Worm (Caenorhabditis elegans): ENCODE results near the gene ttr-10.

Gene ttr-10

ce11 chrV:7555875-7556274 lies 2.2 kb upstream of the ttr-10 start:
- TF ChIP-seq pha-4 (tag; optimal IDR thresholded peaks at IDR 0.05): no peak
- TF ChIP-seq ceh-28 (tag; optimal IDR thresholded peaks at IDR 0.05): no peak
- no peak for TF ChIP-seq fos-1 (tag; optimal IDR thresholded peaks at IDR 0.05)
- no peak for TF ChIP-seq pqm-1 (tag; optimal IDR thresholded peaks at IDR 0.05)
- no peak for TF ChIP-seq snpc-4 (tag; optimal IDR thresholded peaks at IDR 0.05)
- TF ChIP-seq nhr-76 (tag; optimal IDR thresholded peaks at IDR 0.05): no peak
- TF ChIP-seq skn-1 (tag; optimal IDR thresholded peaks at IDR 0.05): no peak
- no peak for TF ChIP-seq nhr-12 (tag; optimal IDR thresholded peaks at IDR 0.05)
- TF ChIP-seq lin-39 (tag; optimal IDR thresholded peaks at IDR 0.05): no peak
- no peak for TF ChIP-seq egl-27 (tag; optimal IDR thresholded peaks at IDR 0.05)
- no peak for TF ChIP-seq nhr-43 (tag; optimal IDR thresholded peaks at IDR 0.05; ENCODE audit: poor library complexity, severe bottlenecking)
- TF ChIP-seq mdl-1 (tag; optimal IDR thresholded peaks at IDR 0.05): no peak
- no peak for TF ChIP-seq aly-2 (tag; optimal IDR thresholded peaks at IDR 0.05)
- no peak for TF ChIP-seq elt-3 (tag; optimal IDR thresholded peaks at IDR 0.05)
- TF ChIP-seq nhr-23 (tag; optimal IDR thresholded peaks at IDR 0.05): no peak
- no peak for TF ChIP-seq unc-62 (GFP tag; optimal IDR thresholded peaks at IDR 0.05)

ce11 chrV:7551821-7552220 lies 1.9 kb downstream of the ttr-10 start, which contains the start of gene F19F10.3:
TSS of gene F19F10.3 (plus strand) at chrV:7552121.
- TF ChIP-seq ZK546.5 (tag; optimal IDR thresholded peaks at IDR 0.05) (no peak), fkh-10 (GFP tag; optimal IDR thresholded peaks at IDR 0.05) (no peak)

- peak; percentile 2 for TF ChIP-seq nhr-25 (tag; optimal IDR thresholded peaks at IDR 0.05)
These were observed 5.2 kb downstream of the ttr-10 start for ce11 chrV:7548499-7548898.

ce11 chrV:7548017-7548416 lies 5.7 kb downstream of the ttr-10 start:
- TF ChIP-seq mml-1 (tag; optimal IDR thresholded peaks at IDR 0.05) (no peak), elt-2 (tag; optimal IDR thresholded peaks at IDR 0.05) (peak; percentile 77), pha-4 (tag; optimal IDR thresholded peaks at IDR 0.05) (peak; percentile 24), egl-27 (tag; optimal IDR thresholded peaks at IDR 0.05) (no peak), nhr-237 (tag; optimal IDR thresholded peaks at IDR 0.05) (no peak), ZK546.5 (tag; optimal IDR thresholded peaks at IDR 0.05) (no peak), daf-12 (tag; optimal IDR thresholded peaks at IDR 0.05) (no peak), unc-39 (tag; optimal IDR thresholded peaks at IDR 0.05) (no peak), elt-3 (tag; optimal IDR thresholded peaks at IDR 0.05) (no peak), pqm-1 (tag; optimal IDR thresholded peaks at IDR 0.05) (peak; percentile 76)

ce11 chrV:7547479-7547878 lies 6.2 kb downstream of the ttr-10 start, which contains the start of gene ftn-1:
TSS of gene ftn-1 (minus strand) at chrV:7547579.
- TF ChIP-seq aly-2 (tag; optimal IDR thresholded peaks at IDR 0.05): no peak
- no peak for TF ChIP-seq nhr-25 (tag; optimal IDR thresholded peaks at IDR 0.05)
- TF ChIP-seq unc-39 (tag; optimal IDR thresholded peaks at IDR 0.05): no peak

- TF ChIP-seq elt-2 (tag; optimal IDR thresholded peaks at IDR 0.05): no peak
- TF ChIP-seq zag-1 (tag; optimal IDR thresholded peaks at IDR 0.05): no peak
- no peak for TF ChIP-seq nhr-28 (tag; optimal IDR thresholded peaks at IDR 0.05)
- no peak for TF ChIP-seq nhr-25 (tag; optimal IDR thresholded peaks at IDR 0.05)
- no peak for TF ChIP-seq mdl-1 (tag; optimal IDR thresholded peaks at IDR 0.05)
- TF ChIP-seq nhr-237 (tag; optimal IDR thresholded peaks at IDR 0.05): no peak
- TF ChIP-seq ztf-11 (tag; optimal IDR thresholded peaks at IDR 0.05): no peak
- no peak for TF ChIP-seq skn-1 (tag; optimal IDR thresholded peaks at IDR 0.05)
- TF ChIP-seq hmg-11 (tag; optimal IDR thresholded peaks at IDR 0.05): no peak
- no peak for TF ChIP-seq elt-3 (tag; optimal IDR thresholded peaks at IDR 0.05)
- no peak for TF ChIP-seq mml-1 (tag; optimal IDR thresholded peaks at IDR 0.05)
These were observed 8.5 kb downstream of the ttr-10 start, which contains the start of the genes C54F6.19 and nhx-3 for ce11 chrV:7545187-7545586. TSS of gene C54F6.19 (plus strand) at chrV:7545487. TSS of gene nhx-3 (minus strand) at chrV:7545523.

ce11 chrV:7543728-7544127 lies 10.0 kb downstream of the ttr-10 start:
- TF ChIP-seq nhr-43 (tag; optimal IDR thresholded peaks at IDR 0.05; ENCODE audit: poor library complexity, severe bottlenecking) (peak; percentile 90), nhr-23 (tag; optimal IDR thresholded peaks at IDR 0.05) (peak; percentile 91), fos-1 (tag; optimal IDR thresholded peaks at IDR 0.05) (no peak)

Data from whole organism, L3 larva.